Worm (Caenorhabditis elegans) whole organism, young adult: Measurements from ENCODE around the gene R04A9.1.

Experiments used
- fkh-3 ChIP-seq: sonication (generic microtip); optimal IDR thresholded peaks from 2 replicates; lab custom pipeline; 2016; ENCODE audit warnings: mild to moderate bottlenecking, missing genetic modification characterization, missing compliant biosample characterization
- lag-1 ChIP-seq: fragments of 200-800 bp; sonication (Bioruptor generic); IDR thresholded peaks from 2 replicates; pipeline ENCODE4 v1.3.6; 2022; ENCODE audit warnings: missing genetic modification reagents, missing genetic modification characterization, missing compliant biosample characterization
- lsy-27 ChIP-seq: sonication (generic microtip); optimal IDR thresholded peaks from 2 replicates; lab custom pipeline; 2017; ENCODE audit warnings: missing genetic modification characterization, mild to moderate bottlenecking, missing compliant biosample characterization, antibody characterized with exemption, missing genotype, borderline replicate concordance; ENCODE audit not compliant: insufficient read depth
- somi-1 ChIP-seq: fragments of 200-800 bp; sonication (Bioruptor generic); optimal IDR thresholded peaks from 2 replicates; lab custom pipeline; 2018; ENCODE audit warnings: mild to moderate bottlenecking, missing genetic modification characterization, missing compliant biosample characterization
- tbp1 ChIP-seq: fragments of 200-800 bp; sonication (Bioruptor generic); optimal IDR thresholded peaks from 2 replicates; lab custom pipeline; 2018; ENCODE audit warnings: mild to moderate bottlenecking, missing genetic modification characterization, missing compliant biosample characterization

DNA sequence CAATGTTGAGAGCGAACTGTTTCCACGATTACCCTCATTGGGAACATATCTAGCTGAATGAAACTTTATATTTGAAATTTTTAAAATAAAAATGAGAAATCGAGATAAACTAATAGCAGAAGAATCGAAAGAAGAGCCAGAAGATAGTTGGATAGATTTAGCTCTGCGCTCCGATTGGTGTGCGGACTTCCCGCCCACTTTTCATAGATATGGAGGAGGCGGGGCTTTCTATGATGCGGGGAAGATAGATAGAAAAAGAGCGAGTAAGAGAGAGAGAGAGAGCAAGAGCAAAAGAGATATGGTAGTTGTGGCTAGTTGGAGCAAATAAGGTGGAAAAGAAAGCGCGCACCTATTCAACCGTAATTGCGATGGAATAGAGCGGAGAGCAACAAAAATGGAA lies 29.1 kb downstream of the R04A9.1 start, which contains the start of gene dve-1:
- TF ChIP-seq lag-1 (GFP tag; lab: Robert Waterston, UW) (no peak), lsy-27 (tag; lab: Kevin White, UChicago) (no peak), tbp1 (GFP tag; lab: Kevin White, UChicago) (no peak), somi-1 (GFP tag; lab: Kevin White, UChicago) (no peak), fkh-3 (no peak)
